Fruit fly (Drosophila melanogaster) whole organism, pupa: Measurements from ENCODE around the gene Neu2.

Source experiments
- CG13204 ChIP-seq: fragments of 200-800 bp; sonication (Bioruptor generic); optimal IDR thresholded peaks from 2 replicates; lab custom pipeline; 2018; ENCODE audit warnings: missing biosample characterization, mild to moderate bottlenecking, missing genetic modification characterization, moderate library complexity
- CG14655 ChIP-seq: fragments of 200-800 bp; sonication (Bioruptor generic); optimal IDR thresholded peaks from 3 replicates; lab custom pipeline; 2017; ENCODE audit warnings: mild to moderate bottlenecking, missing biosample characterization, missing genetic modification reagents, missing genetic modification characterization
- CG15710 ChIP-seq: fragments of 200-800 bp; sonication (Bioruptor generic); optimal IDR thresholded peaks from 2 replicates; lab custom pipeline; 2018; ENCODE audit warnings: missing biosample characterization, mild to moderate bottlenecking, missing genetic modification characterization, moderate library complexity
- CG32121 ChIP-seq: fragments of 200-800 bp; sonication (Bioruptor generic); IDR thresholded peaks from 2 replicates; pipeline ENCODE4 v1.3.6; 2022; ENCODE audit warnings: missing biosample characterization, missing genetic modification characterization
- CG4496 ChIP-seq: fragments of 200-800 bp; sonication (Bioruptor generic); IDR thresholded peaks from 3 replicates; pipeline ENCODE4 v1.3.6; 2022; ENCODE audit warnings: missing biosample characterization, missing genetic modification characterization
- CG8159 ChIP-seq: fragments of 200-800 bp; sonication (Bioruptor generic); optimal IDR thresholded peaks from 3 replicates; lab custom pipeline; 2018; ENCODE audit warnings: missing biosample characterization, mild to moderate bottlenecking, missing genetic modification characterization, moderate library complexity
- CG8301 ChIP-seq: fragments of 200-800 bp; sonication (Bioruptor generic); optimal IDR thresholded peaks from 2 replicates; lab custom pipeline; 2018; ENCODE audit warnings: missing biosample characterization, mild to moderate bottlenecking, missing genetic modification characterization
- CG9948 ChIP-seq: fragments of 200-800 bp; sonication (Bioruptor generic); optimal IDR thresholded peaks from 2 replicates; lab custom pipeline; 2018; ENCODE audit warnings: missing biosample characterization, mild to moderate bottlenecking, missing genetic modification characterization, moderate library complexity
- D1 ChIP-seq: fragments of 200-800 bp; sonication (Bioruptor generic); optimal IDR thresholded peaks from 2 replicates; lab custom pipeline; 2018; ENCODE audit warnings: missing biosample characterization, mild to moderate bottlenecking, missing genetic modification characterization, moderate library complexity
- Ets98B ChIP-seq: fragments of 200-800 bp; sonication (Bioruptor generic); IDR thresholded peaks from 2 replicates; pipeline ENCODE4 v1.3.6; 2022; ENCODE audit warnings: missing biosample characterization, missing genetic modification characterization
- Pif1A ChIP-seq: fragments of 200-800 bp; sonication (Bioruptor generic); optimal IDR thresholded peaks from 3 replicates; lab custom pipeline; 2016; ENCODE audit warnings: missing biosample characterization, missing genetic modification characterization
- Pif1B ChIP-seq: fragments of 200-800 bp; sonication (Bioruptor generic); optimal IDR thresholded peaks from 3 replicates; lab custom pipeline; 2016; ENCODE audit warnings: missing biosample characterization, missing genetic modification characterization
- gl ChIP-seq: fragments of 200-800 bp; sonication (Bioruptor generic); optimal IDR thresholded peaks from 2 replicates; lab custom pipeline; 2018; ENCODE audit warnings: missing biosample characterization, mild to moderate bottlenecking, missing genetic modification characterization

The Neu2 gene

DNA sequence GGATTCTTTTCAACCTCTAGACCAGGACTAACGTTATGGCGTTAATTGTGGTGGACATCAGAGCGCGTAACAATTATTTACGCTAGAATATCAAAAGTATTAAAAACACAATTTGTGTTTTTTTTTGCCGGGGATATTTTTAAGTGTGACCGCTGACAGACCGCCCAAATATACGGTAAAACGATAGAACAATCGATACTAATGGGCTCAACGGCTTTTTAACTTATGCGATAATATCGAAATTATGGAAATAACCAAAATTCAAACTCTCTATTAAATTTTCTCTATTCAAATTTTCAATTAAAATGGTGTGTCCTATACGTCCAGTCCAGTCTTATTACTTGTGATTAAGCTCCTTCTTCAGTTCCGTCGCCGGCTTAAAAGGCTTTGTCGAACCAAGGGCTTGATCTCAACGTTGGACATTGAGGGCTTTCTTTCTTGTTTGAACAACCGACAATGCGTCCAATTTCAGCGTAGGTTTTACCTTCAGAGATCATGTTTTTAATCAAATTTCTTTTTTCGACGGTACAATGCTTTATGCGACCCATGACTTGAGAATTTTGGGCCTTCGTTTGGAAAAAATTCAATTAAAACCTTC is 49.1 kb downstream of the Neu2 start, which contains the start of gene CG5664:
Gene CG5664 (minus strand): TSS at position 148 of the 598 bp plus-strand sequence.
- TF ChIP-seq CG32121 (GFP tag; lab: Robert Waterston, UW) (no peak), CG9948 (tag; lab: Kevin White, UChicago) (no peak), Ets98B (GFP tag; lab: Robert Waterston, UW) (no peak), D1 (tag; lab: Kevin White, UChicago) (no peak), CG8159 (no peak), gl (no peak), CG15710 (no peak), CG8301 (tag; lab: Kevin White, UChicago) (no peak), Pif1A (GFP tag; lab: Kevin White, UChicago) (no peak), CG14655 (GFP tag; lab: Kevin White, UChicago) (no peak), Pif1B (no peak), CG13204 (no peak), CG4496 (GFP tag; lab: Robert Waterston, UW) (no peak)
- TF ChIP-seq, all 21 proteins: peak for 0

dm6 chr3L:21436089-21436488 is 54.3 kb downstream of the Neu2 start:
- no peak for TF ChIP-seq CG9948 (tag; lab: Kevin White, UChicago)
